Fruit fly (Drosophila melanogaster): ENCODE measurements around the gene mmy.
A peak's percentile ranks its signal among the peaks of the same experiment; 100 is the strongest.

Gene mmy

DNA sequence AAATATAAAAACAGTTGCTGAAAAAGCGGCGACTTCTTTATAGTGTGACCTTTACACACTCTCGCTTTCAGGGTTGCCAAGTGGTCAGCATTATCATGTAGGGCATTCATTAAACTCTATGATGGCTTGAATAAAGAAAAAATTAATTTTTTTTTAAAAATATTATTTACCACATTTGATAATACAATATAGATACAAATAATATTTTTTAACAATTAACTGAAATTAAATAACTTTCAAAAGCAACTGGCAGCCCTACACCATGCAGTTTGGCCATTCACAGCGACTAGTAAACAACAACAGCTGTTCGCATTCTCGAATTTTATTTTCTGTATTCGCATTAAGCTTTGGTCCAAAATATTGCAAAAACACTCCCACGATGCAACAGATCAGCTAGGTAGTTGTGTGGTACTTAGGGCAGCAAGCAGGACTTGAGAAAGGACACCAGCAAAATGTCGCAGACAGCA, 17.1 kb upstream of the mmy start, which contains the start of the genes Phf5a and CG31638 (continued):
- peak; percentile 44 for TF ChIP-seq dsx (GFP tag; optimal IDR thresholded peaks at IDR 0.05; ENCODE audit: poor library complexity, severe bottlenecking)
- peak; percentile 96 for TF ChIP-seq OdsH (GFP tag; optimal IDR thresholded peaks at IDR 0.05)
- TF ChIP-seq Blimp-1 (GFP tag; optimal IDR thresholded peaks at IDR 0.05), result peak; percentile 98
- peak; percentile 42 for TF ChIP-seq Ets96B (tag; optimal IDR thresholded peaks at IDR 0.05)
- peak; percentile 91 for TF ChIP-seq pdm3 (GFP tag; optimal IDR thresholded peaks at IDR 0.05)
- TF ChIP-seq Hr39 (GFP tag; optimal IDR thresholded peaks at IDR 0.05), result no peak
- peak; percentile 48 for TF ChIP-seq fd59A (GFP tag; optimal IDR thresholded peaks at IDR 0.05)
- TF ChIP-seq achi (GFP tag; optimal IDR thresholded peaks at IDR 0.05), result peak; percentile 74
- TF ChIP-seq CG6808 (GFP tag; optimal IDR thresholded peaks at IDR 0.05), result peak; percentile 81
- peak; percentile 96 for TF ChIP-seq Gug (GFP tag; IDR thresholded peaks at IDR 0.05)
- peak; percentile 32 for TF ChIP-seq Hr38 (GFP tag; optimal IDR thresholded peaks at IDR 0.05)
- peak; percentile 78 for TF ChIP-seq Eip78C (GFP tag)
- peak; percentile 75 for TF ChIP-seq CG6792 (GFP tag; optimal IDR thresholded peaks at IDR 0.05)
- TF ChIP-seq lz (GFP tag; optimal IDR thresholded peaks at IDR 0.05), result peak; percentile 92
- no peak for TF ChIP-seq Sox14 (GFP tag; optimal IDR thresholded peaks at IDR 0.05)
- TF ChIP-seq CG7368 (GFP tag; optimal IDR thresholded peaks at IDR 0.05), result peak; percentile 86
- TF ChIP-seq CG16779 (tag; optimal IDR thresholded peaks at IDR 0.05), result no peak
- TF ChIP-seq Lpt (GFP tag; optimal IDR thresholded peaks at IDR 0.05), result peak; percentile 72
- TF ChIP-seq CG34406 (GFP tag; optimal IDR thresholded peaks at IDR 0.05), result peak; percentile 79
- no peak for TF ChIP-seq Met (GFP tag; optimal IDR thresholded peaks at IDR 0.05)
- peak; percentile 76 for TF ChIP-seq CG32006 (GFP tag; optimal IDR thresholded peaks at IDR 0.05)
- TF ChIP-seq svp (GFP tag), result no peak
- peak; percentile 93 for TF ChIP-seq esn (GFP tag; optimal IDR thresholded peaks at IDR 0.05)
- TF ChIP-seq cyc (GFP tag; optimal IDR thresholded peaks at IDR 0.05), result peak; percentile 36
- peak; percentile 89 for TF ChIP-seq CG8319 (GFP tag; optimal IDR thresholded peaks at IDR 0.05)

DNA sequence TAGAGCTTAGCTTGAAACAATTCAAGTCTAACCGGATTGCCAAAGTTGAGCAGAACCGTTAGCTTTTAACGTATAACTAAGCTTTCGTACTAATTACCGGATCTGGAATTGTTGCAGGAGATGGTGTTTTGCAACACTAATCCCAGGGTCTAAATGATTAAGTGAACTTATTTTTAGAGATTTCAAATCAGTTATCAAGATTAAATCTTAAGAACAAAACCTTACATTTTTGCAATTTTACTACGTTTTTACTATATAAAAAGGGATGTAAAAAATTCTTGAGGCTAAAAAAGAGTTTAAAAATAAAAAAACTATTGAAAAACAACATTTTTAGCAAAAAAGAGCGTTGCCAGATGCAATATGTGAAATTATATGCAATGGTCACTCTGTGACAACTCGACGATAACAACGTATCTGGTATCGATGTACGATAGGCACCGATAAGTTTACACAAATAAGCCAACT, 15.0 kb upstream of the mmy start, which contains the start of the genes KFase and epsilonCOP:
KFase (minus strand) TSS at position 81 of the 465 bp plus-strand sequence.
epsilonCOP (plus strand) TSS at position 415 of the 465 bp plus-strand sequence.
- TF ChIP-seq OdsH (GFP tag; optimal IDR thresholded peaks at IDR 0.05) (peak; percentile 59), Eip78C (GFP tag) (peak; percentile 84), CG1621 (tag; optimal IDR thresholded peaks at IDR 0.05) (peak; percentile 31), CG10631 (GFP tag; optimal IDR thresholded peaks at IDR 0.05) (peak; percentile 45), cyc (GFP tag; optimal IDR thresholded peaks at IDR 0.05) (peak; percentile 64), CG31627 (GFP tag; optimal IDR thresholded peaks at IDR 0.05) (peak; percentile 50), fd85E (GFP tag; optimal IDR thresholded peaks at IDR 0.05) (no peak), topi (GFP tag; optimal IDR thresholded peaks at IDR 0.05) (peak; percentile 45), esn (GFP tag; optimal IDR thresholded peaks at IDR 0.05) (peak; percentile 63), pdm3 (GFP tag; optimal IDR thresholded peaks at IDR 0.05) (peak; percentile 57), CG8632 (GFP tag; optimal IDR thresholded peaks at IDR 0.05) (peak; percentile 2), CG11902 (GFP tag; optimal IDR thresholded peaks at IDR 0.05) (no peak), dsx (GFP tag; optimal IDR thresholded peaks at IDR 0.05; ENCODE audit: poor library complexity, severe bottlenecking) (peak; percentile 22), Hr4 (GFP tag; optimal IDR thresholded peaks at IDR 0.05) (no peak), Sox15 (GFP tag; optimal IDR thresholded peaks at IDR 0.05) (peak; percentile 8), fkh (GFP tag; optimal IDR thresholded peaks at IDR 0.05) (peak; percentile 69), CG6792 (GFP tag; optimal IDR thresholded peaks at IDR 0.05) (peak; percentile 22), CG11294 (GFP tag; IDR thresholded peaks at IDR 0.05) (no peak), CG15336 (GFP tag; IDR thresholded peaks at IDR 0.05) (no peak), CG6854 (GFP tag; optimal IDR thresholded peaks at IDR 0.05) (no peak), Eip93F (GFP tag; optimal IDR thresholded peaks at IDR 0.05) (no peak), Ets21C (GFP tag; optimal IDR thresholded peaks at IDR 0.05) (peak; percentile 23), CG8119 (GFP tag; IDR thresholded peaks at IDR 0.05) (no peak), CG4318 (GFP tag; optimal IDR thresholded peaks at IDR 0.05) (no peak), CG32006 (GFP tag; optimal IDR thresholded peaks at IDR 0.05) (peak; percentile 19), Hr39 (GFP tag; optimal IDR thresholded peaks at IDR 0.05) (peak; percentile 57), lz (GFP tag; optimal IDR thresholded peaks at IDR 0.05) (peak; percentile 47), CG6163 (GFP tag; IDR thresholded peaks at IDR 0.05) (0 out of 3 replicates have a peak, but pooled peaks have one; percentile 47), CG34406 (GFP tag; optimal IDR thresholded peaks at IDR 0.05) (peak; percentile 41), CG6808 (GFP tag; optimal IDR thresholded peaks at IDR 0.05) (no peak), CG3919 (GFP tag; optimal IDR thresholded peaks at IDR 0.05) (peak; percentile 67), CG3032 (tag; optimal IDR thresholded peaks at IDR 0.05) (peak; percentile 22), vri (GFP tag; optimal IDR thresholded peaks at IDR 0.05) (no peak), achi (GFP tag; optimal IDR thresholded peaks at IDR 0.05) (peak; percentile 36)

Data from whole organism, prepupa.